Worm (Caenorhabditis elegans) whole organism, L1 larva: ENCODE results near the gene lin-15A.
A peak's percentile ranks its signal among the peaks of the same experiment; 100 is the strongest.

Experiments
- C04F5.9 ChIP-seq: sonication (generic microtip); optimal IDR thresholded peaks from 2 replicates; lab custom pipeline; 2016; ENCODE audit warnings: missing genetic modification characterization, missing compliant biosample characterization
- C16A3.4 ChIP-seq: fragments of 150-350 bp; optimal IDR thresholded peaks from 2 replicates; lab custom pipeline; 2014; ENCODE audit warnings: missing biosample characterization, missing genetic modification characterization
- Y116A8C.19 ChIP-seq: sonication (generic microtip); optimal IDR thresholded peaks from 2 replicates; lab custom pipeline; 2016; ENCODE audit warnings: missing compliant biosample characterization, missing genetic modification characterization, borderline replicate concordance
- aha-1 ChIP-seq: fragments of 150-350 bp; optimal IDR thresholded peaks from 2 replicates; lab custom pipeline; 2014; ENCODE audit warnings: missing biosample characterization, missing genetic modification characterization
- alr-1 ChIP-seq: fragments of 200-800 bp; sonication (Bioruptor generic); optimal IDR thresholded peaks from 2 replicates; lab custom pipeline; 2018; ENCODE audit warnings: borderline replicate concordance, mild to moderate bottlenecking, missing genetic modification characterization, missing compliant biosample characterization
- ama-1 ChIP-seq: fragments of 150-350 bp; optimal IDR thresholded peaks from 2 replicates; lab custom pipeline; 2014
- ceh-8 ChIP-seq: fragments of 200-800 bp; sonication (Bioruptor generic); optimal IDR thresholded peaks from 2 replicates; lab custom pipeline; 2018; ENCODE audit warnings: mild to moderate bottlenecking, missing genetic modification characterization, moderate library complexity, missing compliant biosample characterization
- ceh-82 ChIP-seq, 3 experiments: fragments of 150-350 bp in 1 of 3; sonication (generic microtip) in 2 of 3; optimal IDR thresholded peaks; 2 replicates each; lab custom pipeline; 2014 to 2017; ENCODE audit warnings: missing biosample characterization in 3 of 3, missing genetic modification characterization in 3 of 3
- ceh-90 ChIP-seq: sonication (generic microtip); optimal IDR thresholded peaks from 2 replicates; lab custom pipeline; 2016; ENCODE audit warnings: missing genetic modification characterization, missing compliant biosample characterization
- ces-1 ChIP-seq: fragments of 150-350 bp; optimal IDR thresholded peaks from 2 replicates; lab custom pipeline; 2014; ENCODE audit warnings: missing biosample characterization, missing genetic modification reagents, missing genetic modification characterization
- efl-3 ChIP-seq: fragments of 200-800 bp; sonication (Bioruptor generic); optimal IDR thresholded peaks from 2 replicates; lab custom pipeline; 2018; ENCODE audit warnings: mild to moderate bottlenecking, missing genetic modification characterization, missing compliant biosample characterization
- egl-27 ChIP-seq, 2 experiments: fragments of 150-350 bp in 1 of 2; sonication (generic microtip); optimal IDR thresholded peaks; 3 replicates each; lab custom pipeline; 2017 to 2018; ENCODE audit warnings: missing biosample characterization in 2 of 2, missing genetic modification characterization in 2 of 2, missing genetic modification reagents in 2 of 2
- elt-2 ChIP-seq: sonication (generic microtip); optimal IDR thresholded peaks from 2 replicates; lab custom pipeline; 2016; ENCODE audit warnings: missing genetic modification characterization, mild to moderate bottlenecking, inconsistent platforms, missing compliant biosample characterization, missing genetic modification reagents
- fkh-10 ChIP-seq: sonication (generic microtip); optimal IDR thresholded peaks from 2 replicates; lab custom pipeline; 2017; ENCODE audit warnings: missing biosample characterization, missing genetic modification reagents, missing genetic modification characterization
- fkh-4 ChIP-seq: sonication (generic microtip); optimal IDR thresholded peaks from 2 replicates; lab custom pipeline; 2016; ENCODE audit warnings: missing compliant biosample characterization, missing genetic modification characterization, borderline replicate concordance
- grh-1 ChIP-seq: fragments of 200-800 bp; sonication (Bioruptor generic); IDR thresholded peaks from 2 replicates; pipeline ENCODE4 v1.3.6; 2022; ENCODE audit warnings: missing genetic modification reagents, missing genetic modification characterization, missing compliant biosample characterization
- hlh-17 ChIP-seq: fragments of 200-800 bp; sonication (Bioruptor generic); optimal IDR thresholded peaks from 2 replicates; lab custom pipeline; 2018; ENCODE audit warnings: missing genetic modification characterization, mild to moderate bottlenecking, missing compliant biosample characterization, moderate library complexity, borderline replicate concordance
- hlh-4 ChIP-seq: sonication (generic microtip); optimal IDR thresholded peaks from 2 replicates; lab custom pipeline; 2016; ENCODE audit warnings: mild to moderate bottlenecking, missing genetic modification characterization, missing compliant biosample characterization
- irx-1 ChIP-seq: sonication (generic microtip); optimal IDR thresholded peaks from 2 replicates; lab custom pipeline; 2016; ENCODE audit warnings: missing genetic modification characterization, missing compliant biosample characterization
- jun-1 ChIP-seq: fragments of 150-350 bp; optimal IDR thresholded peaks from 2 replicates; lab custom pipeline; 2014; ENCODE audit warnings: missing biosample characterization, missing genetic modification reagents, missing genetic modification characterization
- lin-14 ChIP-seq: fragments of 200-800 bp; sonication (Bioruptor generic); optimal IDR thresholded peaks from 2 replicates; lab custom pipeline; 2018; ENCODE audit warnings: mild to moderate bottlenecking, missing genetic modification characterization, moderate library complexity, missing compliant biosample characterization
- lin-35 ChIP-seq, 2 experiments: fragments of 150-350 bp; optimal IDR thresholded peaks; 2 replicates each; lab custom pipeline; 2014; ENCODE audit warnings: missing biosample characterization in 2 of 2, missing genetic modification characterization in 2 of 2, missing genetic modification reagents in 2 of 2
- lin-39 ChIP-seq: fragments of 150-350 bp; optimal IDR thresholded peaks from 2 replicates; lab custom pipeline; 2014; ENCODE audit warnings: missing biosample characterization, missing genetic modification reagents, missing genetic modification characterization
- lir-3 ChIP-seq: sonication (generic microtip); optimal IDR thresholded peaks from 2 replicates; lab custom pipeline; 2016; ENCODE audit warnings: mild to moderate bottlenecking, missing genetic modification characterization, moderate library complexity, missing compliant biosample characterization; ENCODE audit not compliant: poor library complexity
- mab-9 ChIP-seq: fragments of 200-800 bp; sonication (Bioruptor generic); IDR thresholded peaks from 2 replicates; pipeline ENCODE4 v1.3.6; 2022; ENCODE audit warnings: missing genetic modification reagents, missing genetic modification characterization, missing compliant biosample characterization
- mdl-1 ChIP-seq, 2 experiments: fragments of 150-350 bp; optimal IDR thresholded peaks; 2 replicates each; lab custom pipeline; 2014 to 2017; ENCODE audit warnings: missing biosample characterization in 2 of 2, missing genetic modification characterization in 2 of 2, inconsistent platforms in 1 of 2
- mef-2 ChIP-seq: fragments of 150-350 bp; optimal IDR thresholded peaks from 2 replicates; lab custom pipeline; 2014; ENCODE audit warnings: missing biosample characterization, missing genetic modification characterization
- mep-1 ChIP-seq: fragments of 150-350 bp; optimal IDR thresholded peaks from 2 replicates; lab custom pipeline; 2014; ENCODE audit warnings: missing biosample characterization, missing genetic modification characterization
- nhr-11 ChIP-seq: fragments of 150-350 bp; optimal IDR thresholded peaks from 2 replicates; lab custom pipeline; 2014; ENCODE audit warnings: missing biosample characterization, missing genetic modification characterization
- nhr-12 ChIP-seq: sonication (generic microtip); optimal IDR thresholded peaks from 2 replicates; lab custom pipeline; 2017; ENCODE audit warnings: missing biosample characterization, missing genetic modification characterization
- nhr-19 ChIP-seq: fragments of 200-800 bp; sonication (Bioruptor generic); conservative IDR thresholded peaks from 2 replicates; pipeline ENCODE4 v1.3.6; 2022; ENCODE audit warnings: missing genetic modification characterization, missing compliant biosample characterization
- nhr-71 ChIP-seq: sonication (generic microtip); optimal IDR thresholded peaks from 2 replicates; lab custom pipeline; 2016; ENCODE audit warnings: mild to moderate bottlenecking, missing genetic modification characterization, moderate library complexity, missing compliant biosample characterization
- nhr-76 ChIP-seq: sonication (generic microtip); optimal IDR thresholded peaks from 2 replicates; lab custom pipeline; 2017; ENCODE audit warnings: missing biosample characterization, missing genetic modification characterization
- nhr-77 ChIP-seq: fragments of 150-350 bp; optimal IDR thresholded peaks from 2 replicates; lab custom pipeline; 2014; ENCODE audit warnings: missing biosample characterization, missing genetic modification characterization
- pag-3 ChIP-seq: sonication (generic microtip); optimal IDR thresholded peaks from 2 replicates; lab custom pipeline; 2017; ENCODE audit warnings: missing genetic modification characterization, mild to moderate bottlenecking, missing compliant biosample characterization, antibody characterized with exemption, borderline replicate concordance; ENCODE audit not compliant: insufficient read depth
- skn-1 ChIP-seq: fragments of 150-350 bp; optimal IDR thresholded peaks from 2 replicates; lab custom pipeline; 2014; ENCODE audit warnings: missing biosample characterization, missing genetic modification characterization
- snpc-4 ChIP-seq: fragments of 150-350 bp; optimal IDR thresholded peaks from 2 replicates; lab custom pipeline; 2014; ENCODE audit warnings: missing biosample characterization, missing genetic modification characterization
- sox-4 ChIP-seq: sonication (generic microtip); optimal IDR thresholded peaks from 2 replicates; lab custom pipeline; 2016; ENCODE audit warnings: missing genetic modification characterization, missing compliant biosample characterization
- sptf-1 ChIP-seq: fragments of 150-350 bp; optimal IDR thresholded peaks from 2 replicates; lab custom pipeline; 2014; ENCODE audit warnings: missing biosample characterization, missing genetic modification characterization
- tbx-2 ChIP-seq: sonication (generic microtip); optimal IDR thresholded peaks from 2 replicates; lab custom pipeline; 2016; ENCODE audit warnings: missing genetic modification characterization, missing compliant biosample characterization
- unc-30 ChIP-seq: sonication (generic microtip); optimal IDR thresholded peaks from 2 replicates; lab custom pipeline; 2017; ENCODE audit warnings: missing biosample characterization, missing genetic modification characterization
- unc-62 ChIP-seq: fragments of 150-350 bp; optimal IDR thresholded peaks from 2 replicates; lab custom pipeline; 2014; ENCODE audit warnings: missing biosample characterization, missing genetic modification reagents, missing genetic modification characterization
- unc-86 ChIP-seq: sonication (generic microtip); optimal IDR thresholded peaks from 2 replicates; lab custom pipeline; 2016; ENCODE audit warnings: missing genetic modification characterization, missing compliant biosample characterization
- unc-98 ChIP-seq: fragments of 200-800 bp; sonication (Bioruptor generic); IDR thresholded peaks from 2 replicates; pipeline ENCODE4 v1.3.6; 2022; ENCODE audit warnings: missing genetic modification characterization, missing compliant biosample characterization
- vab-15 ChIP-seq: sonication (generic microtip); optimal IDR thresholded peaks from 2 replicates; lab custom pipeline; 2017; ENCODE audit warnings: missing genotype, mild to moderate bottlenecking, missing genetic modification characterization, missing compliant biosample characterization
- xbp-1 ChIP-seq: sonication (generic microtip); optimal IDR thresholded peaks from 2 replicates; lab custom pipeline; 2016; ENCODE audit warnings: missing genetic modification characterization, missing compliant biosample characterization
- ztf-11 ChIP-seq, 2 experiments: sonication (generic microtip); optimal IDR thresholded peaks; 2 replicates each; lab custom pipeline; 2016 to 2017; ENCODE audit warnings: missing genetic modification characterization in 2 of 2, missing biosample characterization in 1 of 2, missing compliant biosample characterization in 1 of 2
- ztf-4 ChIP-seq: fragments of 150-350 bp; optimal IDR thresholded peaks from 2 replicates; lab custom pipeline; 2014; ENCODE audit warnings: missing biosample characterization, missing genetic modification characterization

lin-15A gene

DNA sequence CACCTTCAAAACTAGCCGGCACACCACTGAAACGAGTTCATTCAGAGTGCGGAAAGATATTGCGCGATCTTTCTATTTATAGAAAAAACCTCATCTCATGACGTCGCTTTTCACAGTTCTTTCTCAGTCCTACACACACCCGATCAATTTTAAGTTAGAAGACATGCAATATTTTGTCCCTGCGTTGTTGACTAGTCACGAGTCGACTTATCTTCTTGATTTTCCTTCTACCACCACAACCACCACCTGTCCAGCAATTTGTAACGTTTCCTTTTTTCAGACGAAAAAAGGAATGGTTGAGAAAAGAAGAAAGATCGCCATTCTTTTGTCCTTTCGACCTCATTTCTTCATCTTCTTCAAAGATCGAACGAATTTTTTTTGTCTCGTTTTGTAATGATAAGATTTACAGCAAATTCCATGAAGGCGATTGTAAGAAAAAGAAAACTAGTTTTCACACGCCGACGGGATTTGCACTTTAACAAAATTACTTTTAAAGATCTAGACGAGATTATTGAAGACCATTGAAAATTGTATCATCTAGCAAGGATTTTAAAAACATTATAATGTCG is 25.6 kb upstream of the lin-15A start (continued):
- TF ChIP-seq lin-39 (tag; lab: Kevin White, UChicago) (no peak), lin-35 (GFP tag; optimal IDR thresholded peaks at IDR 0.05; lab: Kevin White, UChicago) (peak in 1 of 2 experiments; percentile 57), sox-4 (tag; lab: Kevin White, UChicago) (no peak), aha-1 (tag; lab: Kevin White, UChicago) (no peak), mef-2 (tag; lab: Kevin White, UChicago) (peak; percentile 45), efl-3 (GFP tag; lab: Kevin White, UChicago) (no peak), nhr-76 (tag; lab: Kevin White, UChicago) (no peak), unc-30 (tag; lab: Kevin White, UChicago) (no peak), fkh-4 (no peak), Y116A8C.19 (tag; lab: Kevin White, UChicago) (no peak), alr-1 (no peak), elt-2 (tag; lab: Kevin White, UChicago) (no peak), pag-3 (tag; lab: Kevin White, UChicago) (no peak), egl-27 (tag; optimal IDR thresholded peaks at IDR 0.05; lab: Kevin White, UChicago) (no peak), unc-86 (tag; lab: Kevin White, UChicago) (no peak), ztf-11 (tag; optimal IDR thresholded peaks at IDR 0.05; lab: Kevin White, UChicago) (no peak), nhr-19 (GFP tag; lab: Robert Waterston, UW) (peak; percentile 43), xbp-1 (peak; percentile 6), unc-62 (GFP tag; lab: Kevin White, UChicago) (no peak)

DNA sequence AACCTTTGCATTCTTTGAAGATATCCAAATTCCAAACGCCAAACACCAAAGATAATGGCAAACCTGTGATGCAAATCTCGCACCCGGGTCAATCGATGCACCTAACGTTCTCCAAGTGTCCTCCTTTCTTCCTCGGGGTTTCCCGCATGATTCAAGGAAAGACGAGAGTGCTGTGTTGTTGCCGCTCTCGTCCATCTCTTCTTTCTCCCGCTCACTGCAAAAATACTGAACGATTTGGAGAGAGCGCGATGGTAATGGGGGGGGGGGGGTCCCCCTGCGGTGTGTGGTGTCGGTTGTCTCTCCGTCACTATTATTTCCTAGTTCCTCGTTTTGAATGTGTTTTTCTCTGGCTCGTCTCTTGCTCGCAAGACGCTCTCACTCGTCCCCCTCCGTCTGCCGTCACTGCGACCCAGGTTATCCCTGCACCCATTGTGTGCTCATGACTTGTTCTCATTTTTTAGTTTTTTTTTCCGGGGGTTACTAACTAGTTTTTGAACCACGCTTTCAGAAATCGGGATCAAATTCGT is 24.3 kb upstream of the lin-15A start:
- no peak for TF ChIP-seq hlh-4 (tag; lab: Kevin White, UChicago)
- TF ChIP-seq ztf-11 (tag; optimal IDR thresholded peaks at IDR 0.05; lab: Kevin White, UChicago): peak in 1 of 2 experiments; percentile 55
- peak; percentile 58 for TF ChIP-seq ztf-4 (tag; lab: Kevin White, UChicago)
- peak; percentile 16 for TF ChIP-seq lir-3
- TF ChIP-seq skn-1 (tag; lab: Kevin White, UChicago): peak; percentile 50
- peak; percentile 95 for TF ChIP-seq nhr-71
- peak; percentile 74 to 81 (median 79) for TF ChIP-seq ceh-82 (tag; optimal IDR thresholded peaks at IDR 0.05; lab: Kevin White, UChicago)
- TF ChIP-seq mdl-1 (tag; optimal IDR thresholded peaks at IDR 0.05; lab: Kevin White, UChicago): peak in 1 of 2 experiments; percentile 90
- TF ChIP-seq C16A3.4 (tag; lab: Kevin White, UChicago): peak; percentile 77
- TF ChIP-seq unc-30 (tag; lab: Kevin White, UChicago): no peak
- TF ChIP-seq elt-2 (tag; lab: Kevin White, UChicago): peak; percentile 15
- TF ChIP-seq mef-2 (tag; lab: Kevin White, UChicago): peak; percentile 49
- peak; percentile 92 for TF ChIP-seq tbx-2 (tag; lab: Kevin White, UChicago)
- TF ChIP-seq egl-27 (tag; optimal IDR thresholded peaks at IDR 0.05; lab: Kevin White, UChicago): peak; percentile 88 to 91
- TF ChIP-seq ceh-90 (tag; lab: Kevin White, UChicago): no peak
- TF ChIP-seq mab-9 (GFP tag; lab: Robert Waterston, UW): 0 out of 2 replicates have a peak, but pooled peaks have one; percentile 24
- no peak for TF ChIP-seq lin-39 (tag; lab: Kevin White, UChicago)
- no peak for TF ChIP-seq unc-62 (GFP tag; lab: Kevin White, UChicago)
- peak; percentile 44; the same call in 1 of the 2 replicates for TF ChIP-seq grh-1 (GFP tag; lab: Robert Waterston, UW)
- TF ChIP-seq jun-1 (tag; lab: Kevin White, UChicago): peak; percentile 83
- TF ChIP-seq sptf-1: no peak
- TF ChIP-seq unc-98 (GFP tag; lab: Robert Waterston, UW): peak; percentile 59; the same call in 1 of the 2 replicates
- TF ChIP-seq snpc-4 (tag; lab: Kevin White, UChicago): peak; percentile 40
- TF ChIP-seq nhr-77: peak; percentile 85
- TF ChIP-seq ama-1: no peak
- TF ChIP-seq nhr-12: no peak
- no peak for TF ChIP-seq hlh-17 (GFP tag; lab: Kevin White, UChicago)
- TF ChIP-seq nhr-11 (tag; lab: Kevin White, UChicago): peak; percentile 52
- TF ChIP-seq fkh-10 (GFP tag; lab: Kevin White, UChicago): peak; percentile 78
- TF ChIP-seq ceh-8 (GFP tag; lab: Kevin White, UChicago): peak; percentile 26
- TF ChIP-seq mep-1 (tag; lab: Kevin White, UChicago): peak; percentile 68
- TF ChIP-seq irx-1 (tag; lab: Kevin White, UChicago): peak; percentile 46
- peak; percentile 99 for TF ChIP-seq lin-14 (GFP tag; lab: Kevin White, UChicago)
- no peak for TF ChIP-seq C04F5.9
- TF ChIP-seq nhr-76 (tag; lab: Kevin White, UChicago): no peak
- TF ChIP-seq unc-86 (tag; lab: Kevin White, UChicago): peak; percentile 87
- TF ChIP-seq vab-15: peak; percentile 33
- no peak for TF ChIP-seq ces-1 (GFP tag; lab: Kevin White, UChicago)
- TF ChIP-seq aha-1 (tag; lab: Kevin White, UChicago): no peak
